Worm (Caenorhabditis elegans) whole organism, L1 larva: ENCODE measurements around the gene rack-1.
A peak's percentile ranks its signal among the peaks of the same experiment; 100 is the strongest.

Experiments
- C04F5.9 ChIP-seq: sonication (generic microtip); optimal IDR thresholded peaks from 2 replicates; lab custom pipeline; 2016; ENCODE audit warnings: missing genetic modification characterization, missing compliant biosample characterization
- aha-1 ChIP-seq: fragments of 150-350 bp; optimal IDR thresholded peaks from 2 replicates; lab custom pipeline; 2014; ENCODE audit warnings: missing biosample characterization, missing genetic modification characterization
- aly-2 ChIP-seq: fragments of 150-350 bp; optimal IDR thresholded peaks from 2 replicates; lab custom pipeline; 2014; ENCODE audit warnings: missing biosample characterization, missing genetic modification characterization
- blmp-1 ChIP-seq: fragments of 150-350 bp; optimal IDR thresholded peaks from 2 replicates; lab custom pipeline; 2014; ENCODE audit warnings: missing biosample characterization, missing genetic modification characterization
- ceh-8 ChIP-seq: fragments of 200-800 bp; sonication (Bioruptor generic); optimal IDR thresholded peaks from 2 replicates; lab custom pipeline; 2018; ENCODE audit warnings: mild to moderate bottlenecking, missing genetic modification characterization, moderate library complexity, missing compliant biosample characterization
- ceh-82 ChIP-seq, 3 experiments: fragments of 150-350 bp in 1 of 3; sonication (generic microtip) in 2 of 3; optimal IDR thresholded peaks; 2 replicates each; lab custom pipeline; 2014 to 2017; ENCODE audit warnings: missing biosample characterization in 3 of 3, missing genetic modification characterization in 3 of 3
- ces-1 ChIP-seq: fragments of 150-350 bp; optimal IDR thresholded peaks from 2 replicates; lab custom pipeline; 2014; ENCODE audit warnings: missing biosample characterization, missing genetic modification reagents, missing genetic modification characterization
- efl-1 ChIP-seq, 4 experiments: fragments of 150-350 bp; optimal IDR thresholded peaks in 3 of 4; peaks in 1 of 4; 1 replicate in 1 of 4; 2 replicates in 3 of 4; lab custom pipeline; 2014; ENCODE audit warnings: missing biosample characterization in 2 of 4, missing genetic modification characterization in 2 of 4, missing genetic modification reagents in 2 of 4
- fkh-4 ChIP-seq: sonication (generic microtip); optimal IDR thresholded peaks from 2 replicates; lab custom pipeline; 2016; ENCODE audit warnings: missing compliant biosample characterization, missing genetic modification characterization, borderline replicate concordance
- fkh-8 ChIP-seq: sonication (generic microtip); optimal IDR thresholded peaks from 2 replicates; lab custom pipeline; 2016; ENCODE audit warnings: mild to moderate bottlenecking, missing genetic modification characterization, missing compliant biosample characterization
- hlh-17 ChIP-seq: fragments of 200-800 bp; sonication (Bioruptor generic); optimal IDR thresholded peaks from 2 replicates; lab custom pipeline; 2018; ENCODE audit warnings: missing genetic modification characterization, mild to moderate bottlenecking, missing compliant biosample characterization, moderate library complexity, borderline replicate concordance
- hpl-2 ChIP-seq: fragments of 150-350 bp; optimal IDR thresholded peaks from 2 replicates; lab custom pipeline; 2014; ENCODE audit warnings: missing biosample characterization, missing genetic modification reagents, missing genetic modification characterization
- irx-1 ChIP-seq: sonication (generic microtip); optimal IDR thresholded peaks from 2 replicates; lab custom pipeline; 2016; ENCODE audit warnings: missing genetic modification characterization, missing compliant biosample characterization
- jun-1 ChIP-seq: fragments of 150-350 bp; optimal IDR thresholded peaks from 2 replicates; lab custom pipeline; 2014; ENCODE audit warnings: missing biosample characterization, missing genetic modification reagents, missing genetic modification characterization
- lin-13 ChIP-seq: fragments of 150-350 bp; optimal IDR thresholded peaks from 2 replicates; lab custom pipeline; 2014; ENCODE audit warnings: missing biosample characterization, missing genetic modification reagents, missing genetic modification characterization
- lin-15B ChIP-seq: fragments of 150-350 bp; sonication (generic microtip); optimal IDR thresholded peaks from 3 replicates; lab custom pipeline; 2014; ENCODE audit warnings: missing biosample characterization, missing genetic modification characterization
- lin-35 ChIP-seq, 2 experiments: fragments of 150-350 bp; optimal IDR thresholded peaks; 2 replicates each; lab custom pipeline; 2014; ENCODE audit warnings: missing biosample characterization in 2 of 2, missing genetic modification characterization in 2 of 2, missing genetic modification reagents in 2 of 2
- mef-2 ChIP-seq: fragments of 150-350 bp; optimal IDR thresholded peaks from 2 replicates; lab custom pipeline; 2014; ENCODE audit warnings: missing biosample characterization, missing genetic modification characterization
- nhr-11 ChIP-seq: fragments of 150-350 bp; optimal IDR thresholded peaks from 2 replicates; lab custom pipeline; 2014; ENCODE audit warnings: missing biosample characterization, missing genetic modification characterization
- nhr-19 ChIP-seq: fragments of 200-800 bp; sonication (Bioruptor generic); conservative IDR thresholded peaks from 2 replicates; pipeline ENCODE4 v1.3.6; 2022; ENCODE audit warnings: missing genetic modification characterization, missing compliant biosample characterization
- nhr-20 ChIP-seq: sonication (generic microtip); optimal IDR thresholded peaks from 2 replicates; lab custom pipeline; 2016; ENCODE audit warnings: mild to moderate bottlenecking, missing genetic modification characterization, missing compliant biosample characterization
- nhr-28 ChIP-seq: fragments of 150-350 bp; optimal IDR thresholded peaks from 2 replicates; lab custom pipeline; 2014; ENCODE audit warnings: missing biosample characterization, missing genetic modification characterization
- nhr-47 ChIP-seq: sonication (generic microtip); optimal IDR thresholded peaks from 2 replicates; lab custom pipeline; 2016; ENCODE audit warnings: mild to moderate bottlenecking, missing genetic modification characterization, moderate library complexity, missing compliant biosample characterization
- nhr-84 ChIP-seq: sonication (generic microtip); optimal IDR thresholded peaks from 2 replicates; lab custom pipeline; 2017; ENCODE audit warnings: missing biosample characterization, missing genetic modification characterization
- pax-3 ChIP-seq: fragments of 200-800 bp; sonication (Bioruptor generic); optimal IDR thresholded peaks from 2 replicates; lab custom pipeline; 2018; ENCODE audit warnings: mild to moderate bottlenecking, missing genetic modification characterization, moderate library complexity, missing compliant biosample characterization
- pqm-1 ChIP-seq: sonication (generic microtip); optimal IDR thresholded peaks from 3 replicates; lab custom pipeline; 2017; ENCODE audit warnings: missing biosample characterization, missing genetic modification characterization
- rnt-1 ChIP-seq: sonication (generic microtip); optimal IDR thresholded peaks from 2 replicates; lab custom pipeline; 2016; ENCODE audit warnings: mild to moderate bottlenecking, missing genetic modification characterization, moderate library complexity, missing compliant biosample characterization
- sox-4 ChIP-seq: sonication (generic microtip); optimal IDR thresholded peaks from 2 replicates; lab custom pipeline; 2016; ENCODE audit warnings: missing genetic modification characterization, missing compliant biosample characterization
- tlp-1 ChIP-seq: fragments of 150-350 bp; optimal IDR thresholded peaks from 2 replicates; lab custom pipeline; 2014; ENCODE audit warnings: missing biosample characterization, missing genetic modification characterization
- unc-62 ChIP-seq: fragments of 150-350 bp; optimal IDR thresholded peaks from 2 replicates; lab custom pipeline; 2014; ENCODE audit warnings: missing biosample characterization, missing genetic modification reagents, missing genetic modification characterization
- xbp-1 ChIP-seq: sonication (generic microtip); optimal IDR thresholded peaks from 2 replicates; lab custom pipeline; 2016; ENCODE audit warnings: missing genetic modification characterization, missing compliant biosample characterization
- zip-4 ChIP-seq: fragments of 200-800 bp; sonication (Bioruptor generic); optimal IDR thresholded peaks from 2 replicates; lab custom pipeline; 2018; ENCODE audit warnings: mild to moderate bottlenecking, missing genetic modification characterization, moderate library complexity, missing compliant biosample characterization

The rack-1 gene

ce11 chrIV:10153479-10153878 lies 23.0 kb upstream of the rack-1 start:
- TF ChIP-seq nhr-11 (no peak), efl-1 (optimal IDR thresholded peaks at IDR 0.05; lab: Kevin White, UChicago) (no peak), efl-1 (GFP tag; optimal IDR thresholded peaks at IDR 0.05 in 1 of 2; lab: Kevin White, UChicago) (peak in 1 of 2 experiments; percentile 88)

ce11 chrIV:10155475-10155874 lies 21.0 kb upstream of the rack-1 start, which contains the start of gene ttr-54:
TSS of gene ttr-54 (plus strand) at chrIV:10155775.
- TF ChIP-seq fkh-8 (tag; lab: Kevin White, UChicago) (no peak), blmp-1 (tag; lab: Kevin White, UChicago) (no peak), rnt-1 (tag; lab: Kevin White, UChicago) (peak; percentile 24), zip-4 (no peak)

ce11 chrIV:10157034-10157433 lies 19.4 kb upstream of the rack-1 start:
- TF ChIP-seq nhr-84 (no peak), blmp-1 (tag; lab: Kevin White, UChicago) (no peak), nhr-20 (tag; lab: Kevin White, UChicago) (no peak), sox-4 (no peak), fkh-4 (tag; lab: Kevin White, UChicago) (no peak), unc-62 (GFP tag; lab: Kevin White, UChicago) (no peak), nhr-28 (tag; lab: Kevin White, UChicago) (no peak), hlh-17 (GFP tag; lab: Kevin White, UChicago) (no peak), mef-2 (tag; lab: Kevin White, UChicago) (no peak), pqm-1 (tag; lab: Kevin White, UChicago) (no peak), nhr-19 (no peak), lin-35 (GFP tag; optimal IDR thresholded peaks at IDR 0.05; lab: Kevin White, UChicago) (no peak), tlp-1 (tag; lab: Kevin White, UChicago) (no peak), hpl-2 (GFP tag; lab: Kevin White, UChicago) (no peak), xbp-1 (no peak), ceh-82 (tag; optimal IDR thresholded peaks at IDR 0.05; lab: Kevin White, UChicago) (no peak), aly-2 (tag; lab: Kevin White, UChicago) (no peak), pax-3 (no peak)
- TF ChIP-seq, all 84 proteins: peak for 0

ce11 chrIV:10157489-10158088 lies 18.9 kb upstream of the rack-1 start, which contains the start of gene ttr-53:
TSS of gene ttr-53 (plus strand) at chrIV:10158038.
- TF ChIP-seq lin-13 (GFP tag; lab: Kevin White, UChicago): no peak
- no peak for TF ChIP-seq lin-15B (tag; lab: Kevin White, UChicago)
- TF ChIP-seq aha-1 (tag; lab: Kevin White, UChicago): no peak
- no peak for TF ChIP-seq ceh-8 (GFP tag; lab: Kevin White, UChicago)
- TF ChIP-seq xbp-1: no peak
- TF ChIP-seq ceh-82 (tag; optimal IDR thresholded peaks at IDR 0.05; lab: Kevin White, UChicago): no peak
- no peak for TF ChIP-seq hpl-2 (GFP tag; lab: Kevin White, UChicago)

ce11 chrIV:10161706-10162105 lies 14.8 kb upstream of the rack-1 start, which contains the start of gene pps-1:
TSS of gene pps-1 (plus strand) at chrIV:10162006.
- TF ChIP-seq lin-15B (tag; lab: Kevin White, UChicago) (no peak), ces-1 (GFP tag; lab: Kevin White, UChicago) (no peak), irx-1 (tag; lab: Kevin White, UChicago) (no peak), nhr-47 (tag; lab: Kevin White, UChicago) (no peak), fkh-8 (tag; lab: Kevin White, UChicago) (peak; percentile 6), jun-1 (no peak), sox-4 (no peak), pax-3 (peak; percentile 25), C04F5.9 (tag; lab: Kevin White, UChicago) (no peak)
